Fruit fly (Drosophila melanogaster) whole organism, embryonic: ENCODE measurements around the gene CG11095.

Experiments used
- Ada2b ChIP-seq: fragments of 200-800 bp; sonication (Bioruptor generic); IDR thresholded peaks from 2 replicates; pipeline ENCODE4 v1.3.6; 2022; ENCODE audit warnings: missing biosample characterization, missing genetic modification characterization
- Antp ChIP-seq: fragments of 200-800 bp; sonication (Bioruptor generic); optimal IDR thresholded peaks from 3 replicates; lab custom pipeline; 2016; ENCODE audit warnings: missing biosample characterization, missing genetic modification characterization
- Awh ChIP-seq: fragments of 200-800 bp; sonication (Bioruptor generic); IDR thresholded peaks from 2 replicates; pipeline ENCODE4, ENCODE4 v1.3.6; 2022; ENCODE audit warnings: missing biosample characterization, missing genetic modification characterization
- BtbVII ChIP-seq: fragments of 200-800 bp; sonication (Bioruptor generic); optimal IDR thresholded peaks from 3 replicates; lab custom pipeline; 2017; ENCODE audit warnings: missing biosample characterization, mild to moderate bottlenecking, missing genetic modification characterization
- CG1024 ChIP-seq: fragments of 200-800 bp; sonication (Bioruptor generic); IDR thresholded peaks from 2 replicates; pipeline ENCODE4 v1.3.6; 2022; ENCODE audit warnings: missing biosample characterization, missing genetic modification characterization
- CG10267 ChIP-seq: fragments of 200-800 bp; sonication (Bioruptor generic); optimal IDR thresholded peaks from 2 replicates; lab custom pipeline; 2018; ENCODE audit warnings: missing biosample characterization, mild to moderate bottlenecking, missing genetic modification characterization, moderate library complexity
- CG10959 ChIP-seq: fragments of 200-800 bp; sonication (Bioruptor generic); IDR thresholded peaks from 2 replicates; pipeline ENCODE4 v1.3.6; 2022; ENCODE audit warnings: missing biosample characterization, missing genetic modification characterization
- CG11093 ChIP-seq: fragments of 200-800 bp; sonication (Bioruptor generic); IDR thresholded peaks from 3 replicates; pipeline ENCODE4 v1.3.6; 2022; ENCODE audit warnings: missing biosample characterization, missing genetic modification characterization
- CG12155 ChIP-seq: fragments of 200-800 bp; sonication (Bioruptor generic); optimal IDR thresholded peaks from 3 replicates; lab custom pipeline; 2016; ENCODE audit warnings: missing biosample characterization, missing genetic modification characterization
- CG12299 ChIP-seq: fragments of 200-800 bp; sonication (Bioruptor generic); optimal IDR thresholded peaks from 2 replicates; lab custom pipeline; 2018; ENCODE audit warnings: missing biosample characterization, mild to moderate bottlenecking, missing genetic modification characterization
- CG13424 ChIP-seq: fragments of 200-800 bp; sonication (Bioruptor generic); optimal IDR thresholded peaks from 2 replicates; lab custom pipeline; 2019; ENCODE audit warnings: missing biosample characterization, mild to moderate bottlenecking, missing genetic modification characterization, moderate library complexity
- CG1529 ChIP-seq: fragments of 200-800 bp; sonication (Bioruptor generic); optimal IDR thresholded peaks from 3 replicates; lab custom pipeline; 2018; ENCODE audit warnings: missing biosample characterization, missing genetic modification characterization
- CG17186 ChIP-seq: fragments of 200-800 bp; sonication (Bioruptor generic); optimal IDR thresholded peaks from 3 replicates; lab custom pipeline; 2017; ENCODE audit warnings: missing biosample characterization, missing genetic modification reagents, missing genetic modification characterization
- CG30020 ChIP-seq: fragments of 200-800 bp; optimal IDR thresholded peaks from 2 replicates; lab custom pipeline; 2019; ENCODE audit warnings: missing biosample characterization, mild to moderate bottlenecking, missing genetic modification characterization, moderate library complexity
- CG31365 ChIP-seq: fragments of 200-800 bp; sonication (Bioruptor generic); optimal IDR thresholded peaks from 2 replicates; lab custom pipeline; 2018; ENCODE audit warnings: missing biosample characterization, mild to moderate bottlenecking, missing genetic modification characterization
- CG33557 ChIP-seq: fragments of 200-800 bp; sonication (Bioruptor generic); optimal IDR thresholded peaks from 2 replicates; lab custom pipeline; 2019; ENCODE audit warnings: missing biosample characterization, mild to moderate bottlenecking, missing genetic modification characterization, moderate library complexity
- CG7357 ChIP-seq: fragments of 200-800 bp; sonication (Bioruptor generic); IDR thresholded peaks from 3 replicates; pipeline ENCODE4 v1.3.6; 2022; ENCODE audit warnings: missing biosample characterization, missing genetic modification characterization
- CG8924 ChIP-seq: fragments of 200-800 bp; optimal IDR thresholded peaks from 3 replicates; lab custom pipeline; 2019; ENCODE audit warnings: missing biosample characterization, mild to moderate bottlenecking, missing genetic modification characterization, moderate library complexity
- CG9437 ChIP-seq: fragments of 200-800 bp; sonication (Bioruptor generic); optimal IDR thresholded peaks from 2 replicates; lab custom pipeline; 2018; ENCODE audit warnings: missing biosample characterization, mild to moderate bottlenecking, missing genetic modification characterization
- CG9609 ChIP-seq: fragments of 200-800 bp; sonication (Bioruptor generic); optimal IDR thresholded peaks from 3 replicates; lab custom pipeline; 2016; ENCODE audit warnings: missing biosample characterization, missing genetic modification characterization
- CG9876 ChIP-seq: fragments of 200-800 bp; sonication (Bioruptor generic); optimal IDR thresholded peaks from 2 replicates; lab custom pipeline; 2016; ENCODE audit warnings: missing biosample characterization, missing genetic modification characterization
- CHES-1-like ChIP-seq: fragments of 200-800 bp; sonication (Bioruptor generic); optimal IDR thresholded peaks from 2 replicates; lab custom pipeline; 2016; ENCODE audit warnings: missing biosample characterization, missing genetic modification characterization
- E2f1 ChIP-seq: fragments of 200-800 bp; sonication (Bioruptor generic); IDR thresholded peaks from 2 replicates; pipeline ENCODE4 v1.3.6; 2022; ENCODE audit warnings: missing biosample characterization, missing genetic modification characterization
- Ets65A ChIP-seq: fragments of 200-800 bp; sonication (Bioruptor generic); peaks from one replicate; lab custom pipeline; 2016; ENCODE audit warnings: missing biosample characterization, missing genetic modification characterization
- Lhr ChIP-seq: fragments of 200-800 bp; sonication (Bioruptor generic); optimal IDR thresholded peaks from 3 replicates; lab custom pipeline; 2017; ENCODE audit warnings: mild to moderate bottlenecking, missing biosample characterization, missing genetic modification reagents, missing genetic modification characterization
- MTF-1 ChIP-seq: fragments of 200-800 bp; sonication (Bioruptor generic); optimal IDR thresholded peaks from 2 replicates; lab custom pipeline; 2018; ENCODE audit warnings: missing biosample characterization, mild to moderate bottlenecking, missing genetic modification characterization, borderline replicate concordance
- Mes4 ChIP-seq: fragments of 200-800 bp; sonication (Bioruptor generic); optimal IDR thresholded peaks from 2 replicates; lab custom pipeline; 2016; ENCODE audit warnings: missing biosample characterization, missing genetic modification characterization
- NfI ChIP-seq: fragments of 200-800 bp; sonication (Bioruptor generic); optimal IDR thresholded peaks from 3 replicates; lab custom pipeline; 2018; ENCODE audit warnings: missing biosample characterization, mild to moderate bottlenecking, missing genetic modification characterization, moderate library complexity
- Ptx1 ChIP-seq: fragments of 200-800 bp; sonication (Bioruptor generic); IDR thresholded peaks from 2 replicates; pipeline ENCODE4 v1.3.6; 2022; ENCODE audit warnings: missing biosample characterization, missing genetic modification characterization
- Ravus ChIP-seq: fragments of 200-800 bp; sonication (Bioruptor generic); IDR thresholded peaks from 2 replicates; pipeline ENCODE4 v1.3.6; 2022; ENCODE audit warnings: missing biosample characterization, missing genetic modification characterization
- Six4 ChIP-seq: fragments of 200-800 bp; sonication (Bioruptor generic); optimal IDR thresholded peaks from 2 replicates; lab custom pipeline; 2016; ENCODE audit warnings: missing biosample characterization, missing genetic modification characterization
- Sox102F ChIP-seq: fragments of 200-800 bp; sonication (Bioruptor generic); optimal IDR thresholded peaks from 2 replicates; lab custom pipeline; 2018; ENCODE audit warnings: missing biosample characterization, mild to moderate bottlenecking, missing genetic modification characterization, moderate library complexity
- Sry-δ ChIP-seq: fragments of 200-800 bp; sonication (Bioruptor generic); optimal IDR thresholded peaks from 2 replicates; lab custom pipeline; 2016; ENCODE audit warnings: missing biosample characterization, missing genetic modification characterization
- bcd ChIP-seq: fragments of 200-800 bp; sonication (Bioruptor generic); optimal IDR thresholded peaks from 2 replicates; lab custom pipeline; 2017; ENCODE audit warnings: missing biosample characterization, mild to moderate bottlenecking, missing genetic modification characterization
- chinmo ChIP-seq: fragments of 200-800 bp; sonication (Bioruptor generic); IDR thresholded peaks from 4 replicates; pipeline ENCODE4 v1.3.6; 2022; ENCODE audit warnings: missing biosample characterization, missing genetic modification characterization; ENCODE audit not compliant: partially characterized antibody
- dpn ChIP-seq, 2 experiments: fragments of 200-800 bp; sonication (Bioruptor generic); optimal IDR thresholded peaks; 3 replicates each; lab custom pipeline; 2016; ENCODE audit warnings: missing biosample characterization in 2 of 2, missing genetic modification characterization in 2 of 2
- ems ChIP-seq: fragments of 200-800 bp; sonication (Bioruptor generic); optimal IDR thresholded peaks from 3 replicates; lab custom pipeline; 2016; ENCODE audit warnings: missing biosample characterization, missing genetic modification characterization
- hb ChIP-seq: fragments of 200-800 bp; sonication (Bioruptor generic); IDR thresholded peaks from 3 replicates; pipeline ENCODE4 v1.3.6; 2022; ENCODE audit warnings: missing biosample characterization, missing genetic modification characterization; ENCODE audit not compliant: partially characterized antibody
- knrl ChIP-seq: fragments of 200-800 bp; sonication (Bioruptor generic); IDR thresholded peaks from 3 replicates; pipeline ENCODE4 v1.3.6; 2022; ENCODE audit warnings: missing biosample characterization, missing genetic modification characterization; ENCODE audit not compliant: partially characterized antibody
- mam ChIP-seq: fragments of 200-800 bp; sonication (Bioruptor generic); optimal IDR thresholded peaks from 3 replicates; lab custom pipeline; 2016; ENCODE audit warnings: missing biosample characterization, missing genetic modification characterization
- pros ChIP-seq: fragments of 200-800 bp; sonication (Bioruptor generic); optimal IDR thresholded peaks from 3 replicates; lab custom pipeline; 2019; ENCODE audit warnings: missing biosample characterization, mild to moderate bottlenecking, missing genetic modification characterization, moderate library complexity
- ranshi ChIP-seq: fragments of 200-800 bp; sonication (Bioruptor generic); IDR thresholded peaks from 2 replicates; pipeline ENCODE4 v1.3.6; 2022; ENCODE audit warnings: missing biosample characterization, missing genetic modification characterization
- sd ChIP-seq: fragments of 200-800 bp; sonication (Bioruptor generic); optimal IDR thresholded peaks from 3 replicates; lab custom pipeline; 2018; ENCODE audit warnings: missing biosample characterization, mild to moderate bottlenecking, missing genetic modification characterization, moderate library complexity
- slbo ChIP-seq: fragments of 200-800 bp; sonication (Bioruptor generic); IDR thresholded peaks from 2 replicates; pipeline ENCODE4 v1.3.6; 2022; ENCODE audit warnings: missing biosample characterization, missing genetic modification characterization
- so ChIP-seq: fragments of 200-800 bp; sonication (Bioruptor generic); IDR thresholded peaks from 3 replicates; pipeline ENCODE4 v1.3.6; 2022; ENCODE audit warnings: missing biosample characterization, missing genetic modification characterization
- sob ChIP-seq: fragments of 200-800 bp; sonication (Bioruptor generic); IDR thresholded peaks from 2 replicates; pipeline ENCODE4 v1.3.6; 2022; ENCODE audit warnings: missing biosample characterization, missing genetic modification characterization
- stwl ChIP-seq: fragments of 200-800 bp; sonication (Bioruptor generic); optimal IDR thresholded peaks from 3 replicates; lab custom pipeline; 2018; ENCODE audit warnings: missing biosample characterization, mild to moderate bottlenecking, missing genetic modification characterization, moderate library complexity
- sug ChIP-seq: fragments of 200-800 bp; optimal IDR thresholded peaks from 2 replicates; lab custom pipeline; 2019; ENCODE audit warnings: missing biosample characterization, mild to moderate bottlenecking, missing genetic modification characterization, moderate library complexity
- zen ChIP-seq: fragments of 200-800 bp; sonication (Bioruptor generic); optimal IDR thresholded peaks from 3 replicates; lab custom pipeline; 2018; ENCODE audit warnings: missing biosample characterization, mild to moderate bottlenecking, missing genetic modification characterization, moderate library complexity
- zfh2 ChIP-seq: fragments of 200-800 bp; sonication (Bioruptor generic); optimal IDR thresholded peaks from 2 replicates; lab custom pipeline; 2016; ENCODE audit warnings: missing biosample characterization, missing genetic modification characterization

The CG11095 gene

dm6 chrX:13762372-13762883 lies 49.1 kb upstream of the CG11095 start, which contains the start of gene rdgB (continued):
- peak; percentile 79; the same call in 3 of the 4 replicates for TF ChIP-seq chinmo (GFP tag; lab: Robert Waterston, UW)
- TF ChIP-seq CG13424 (tag; lab: Kevin White, UChicago) = peak; percentile 87
- peak; percentile 43 for TF ChIP-seq CG33557
- TF ChIP-seq CG8924 (tag; lab: Kevin White, UChicago) = peak; percentile 78
- peak; percentile 11 for TF ChIP-seq CG9609 (GFP tag; lab: Kevin White, UChicago)
- TF ChIP-seq Ptx1 (GFP tag; lab: Robert Waterston, UW) = peak; percentile 73
- TF ChIP-seq CG9437 (GFP tag; lab: Kevin White, UChicago) = peak; percentile 76
- TF ChIP-seq CG11093 = peak; percentile 60; the same call in 2 of the 3 replicates
- peak; percentile 81 for TF ChIP-seq bcd
- no peak for TF ChIP-seq hb
- peak; percentile 66 for TF ChIP-seq CG10267 (tag; lab: Kevin White, UChicago)
- no peak for TF ChIP-seq CG9876 (GFP tag; lab: Kevin White, UChicago)
- TF ChIP-seq Sox102F (GFP tag; lab: Kevin White, UChicago) = peak; percentile 84
- peak; percentile 46 for TF ChIP-seq BtbVII (GFP tag; lab: Kevin White, UChicago)
- TF ChIP-seq CG10959 (GFP tag; lab: Robert Waterston, UW) = no peak
- TF ChIP-seq CG12155 (GFP tag; lab: Kevin White, UChicago) = peak; percentile 59
- peak; percentile 13; the same call in 1 of the 2 replicates for TF ChIP-seq Ravus (GFP tag; lab: Robert Waterston, UW)
- TF ChIP-seq Antp = peak; percentile 7
- TF ChIP-seq dpn (GFP tag; optimal IDR thresholded peaks at IDR 0.05; lab: Kevin White, UChicago) = peak; percentile 32 to 75
- no peak for TF ChIP-seq Mes4 (GFP tag; lab: Kevin White, UChicago)
- no peak; the same call in 2 of the 3 replicates for TF ChIP-seq knrl (GFP tag; lab: Robert Waterston, UW)
- TF ChIP-seq Ada2b (GFP tag; lab: Robert Waterston, UW) = peak; percentile 58
- TF ChIP-seq CG12299 (tag; lab: Kevin White, UChicago) = peak; percentile 60
- TF ChIP-seq ems = peak; percentile 21
- TF ChIP-seq E2f1 (GFP tag; lab: Robert Waterston, UW) = peak; percentile 76
- peak; percentile 40 for TF ChIP-seq mam (GFP tag; lab: Kevin White, UChicago)
- TF ChIP-seq sug (tag; lab: Kevin White, UChicago) = peak; percentile 85
- TF ChIP-seq CG17186 (GFP tag; lab: Kevin White, UChicago) = no peak
- TF ChIP-seq MTF-1 = peak; percentile 7
- peak; percentile 16 for TF ChIP-seq zen (tag; lab: Kevin White, UChicago)
- TF ChIP-seq CG30020 (tag; lab: Kevin White, UChicago) = peak; percentile 36
- no peak for TF ChIP-seq CG1024 (GFP tag; lab: Robert Waterston, UW)
- peak; percentile 89 for TF ChIP-seq Ets65A
- peak; percentile 60; the same call in 2 of the 3 replicates for TF ChIP-seq CG7357 (GFP tag; lab: Robert Waterston, UW)
- no peak for TF ChIP-seq CG31365 (tag; lab: Kevin White, UChicago)
- TF ChIP-seq slbo (GFP tag; lab: Robert Waterston, UW) = peak; percentile 76
- no peak for TF ChIP-seq sd (tag; lab: Kevin White, UChicago)
- TF ChIP-seq Six4 (GFP tag; lab: Kevin White, UChicago) = peak; percentile 51
- TF ChIP-seq stwl = no peak
- TF ChIP-seq sob = peak; percentile 83
- TF ChIP-seq Lhr (GFP tag; lab: Kevin White, UChicago) = peak; percentile 15
- peak; percentile 62; the same call in 2 of the 3 replicates for TF ChIP-seq so (GFP tag; lab: Robert Waterston, UW)
- no peak for TF ChIP-seq Sry-δ
- no peak for TF ChIP-seq CHES-1-like
- TF ChIP-seq Awh = no peak
- TF ChIP-seq pros = no peak
- peak; percentile 73 for TF ChIP-seq NfI
- peak; percentile 65; the same call in 1 of the 2 replicates for TF ChIP-seq ranshi
- peak; percentile 82 for TF ChIP-seq CG1529 (GFP tag; lab: Kevin White, UChicago)
- peak; percentile 58 for TF ChIP-seq zfh2 (GFP tag; lab: Kevin White, UChicago)
